Fruit fly (Drosophila melanogaster) whole organism, embryonic: Measurements from ENCODE around the gene Grasp65.
A peak's percentile ranks its signal among the peaks of the same experiment; 100 is the strongest.

Experiments used
- Abd-B ChIP-seq: fragments of 200-800 bp; sonication (Bioruptor generic); optimal IDR thresholded peaks from 2 replicates; lab custom pipeline; 2018; ENCODE audit warnings: missing biosample characterization, mild to moderate bottlenecking, missing genetic modification characterization, moderate library complexity
- B-H2 ChIP-seq: fragments of 200-800 bp; sonication (Bioruptor generic); optimal IDR thresholded peaks from 2 replicates; lab custom pipeline; 2018; ENCODE audit warnings: missing biosample characterization, mild to moderate bottlenecking, missing genetic modification characterization
- CG12155 ChIP-seq: fragments of 200-800 bp; sonication (Bioruptor generic); optimal IDR thresholded peaks from 3 replicates; lab custom pipeline; 2016; ENCODE audit warnings: missing biosample characterization, missing genetic modification characterization
- CG14050 ChIP-seq: fragments of 200-800 bp; sonication (Bioruptor generic); IDR thresholded peaks from 3 replicates; pipeline ENCODE4 v1.3.6; 2022; ENCODE audit warnings: missing biosample characterization, missing genetic modification characterization
- CG14441 ChIP-seq: fragments of 200-800 bp; sonication (Bioruptor generic); IDR thresholded peaks from 2 replicates; pipeline ENCODE4 v1.3.6; 2022; ENCODE audit warnings: missing biosample characterization, missing genetic modification characterization
- CG1602 ChIP-seq: fragments of 200-800 bp; sonication (Bioruptor generic); optimal IDR thresholded peaks from 3 replicates; lab custom pipeline; 2016; ENCODE audit warnings: missing biosample characterization, missing genetic modification characterization
- CG17802 ChIP-seq: fragments of 200-800 bp; sonication (Bioruptor generic); optimal IDR thresholded peaks from 2 replicates; lab custom pipeline; 2018; ENCODE audit warnings: missing biosample characterization, mild to moderate bottlenecking, missing genetic modification characterization, moderate library complexity
- CG1792 ChIP-seq: fragments of 200-800 bp; sonication (Bioruptor generic); optimal IDR thresholded peaks from 2 replicates; lab custom pipeline; 2016; ENCODE audit warnings: missing biosample characterization, missing genetic modification characterization
- CG2712 ChIP-seq: fragments of 200-800 bp; optimal IDR thresholded peaks from 3 replicates; lab custom pipeline; 2019; ENCODE audit warnings: missing biosample characterization, mild to moderate bottlenecking, missing genetic modification characterization, moderate library complexity
- CG30020 ChIP-seq: fragments of 200-800 bp; optimal IDR thresholded peaks from 2 replicates; lab custom pipeline; 2019; ENCODE audit warnings: missing biosample characterization, mild to moderate bottlenecking, missing genetic modification characterization, moderate library complexity
- CG31388 ChIP-seq: fragments of 200-800 bp; sonication (Bioruptor generic); optimal IDR thresholded peaks from 2 replicates; lab custom pipeline; 2016; ENCODE audit warnings: missing biosample characterization, missing genetic modification characterization
- CG32532 ChIP-seq: fragments of 200-800 bp; sonication (Bioruptor generic); IDR thresholded peaks from 2 replicates; pipeline ENCODE4 v1.3.6; 2022; ENCODE audit warnings: missing biosample characterization, missing genetic modification characterization
- CG33213 ChIP-seq: fragments of 200-800 bp; sonication (Bioruptor generic); optimal IDR thresholded peaks from 3 replicates; lab custom pipeline; 2016; ENCODE audit warnings: missing biosample characterization, missing genetic modification characterization
- CG34224 ChIP-seq: fragments of 200-800 bp; sonication (Bioruptor generic); IDR thresholded peaks from 3 replicates; pipeline ENCODE4 v1.3.6; 2022; ENCODE audit warnings: missing biosample characterization, missing genetic modification characterization; ENCODE audit not compliant: partially characterized antibody
- CG3838 ChIP-seq: fragments of 200-800 bp; sonication (Bioruptor generic); optimal IDR thresholded peaks from 3 replicates; lab custom pipeline; 2016; ENCODE audit warnings: missing biosample characterization, missing genetic modification characterization
- CG42726 ChIP-seq: fragments of 200-800 bp; sonication (Bioruptor generic); IDR thresholded peaks from 2 replicates; pipeline ENCODE4 v1.3.6; 2022; ENCODE audit warnings: missing biosample characterization, missing genetic modification characterization; ENCODE audit not compliant: partially characterized antibody
- CG4328 ChIP-seq: fragments of 200-800 bp; sonication (Bioruptor generic); optimal IDR thresholded peaks from 3 replicates; lab custom pipeline; 2017; ENCODE audit warnings: missing biosample characterization, missing genetic modification reagents, missing genetic modification characterization
- CG4707 ChIP-seq: fragments of 200-800 bp; sonication (Bioruptor generic); optimal IDR thresholded peaks from 2 replicates; lab custom pipeline; 2018; ENCODE audit warnings: missing biosample characterization, mild to moderate bottlenecking, missing genetic modification characterization, moderate library complexity
- CG4854 ChIP-seq: fragments of 200-800 bp; sonication (Bioruptor generic); optimal IDR thresholded peaks from 2 replicates; lab custom pipeline; 2016; ENCODE audit warnings: missing biosample characterization, missing genetic modification characterization, inconsistent platforms
- CG6654 ChIP-seq: fragments of 200-800 bp; sonication (Bioruptor generic); optimal IDR thresholded peaks from 2 replicates; lab custom pipeline; 2017; ENCODE audit warnings: missing biosample characterization, mild to moderate bottlenecking, missing genetic modification characterization
- CG6689 ChIP-seq: fragments of 200-800 bp; sonication (Bioruptor generic); IDR thresholded peaks from 2 replicates; pipeline ENCODE4 v1.3.6; 2022; ENCODE audit warnings: missing biosample characterization, missing genetic modification characterization
- CG7357 ChIP-seq: fragments of 200-800 bp; sonication (Bioruptor generic); IDR thresholded peaks from 3 replicates; pipeline ENCODE4 v1.3.6; 2022; ENCODE audit warnings: missing biosample characterization, missing genetic modification characterization
- CG7839 ChIP-seq: fragments of 200-800 bp; sonication (Bioruptor generic); optimal IDR thresholded peaks from 3 replicates; lab custom pipeline; 2018; ENCODE audit warnings: missing biosample characterization, mild to moderate bottlenecking, missing genetic modification characterization, moderate library complexity
- CG8388 ChIP-seq: fragments of 200-800 bp; sonication (Bioruptor generic); optimal IDR thresholded peaks from 2 replicates; lab custom pipeline; 2019; ENCODE audit warnings: missing biosample characterization, mild to moderate bottlenecking, missing genetic modification characterization, moderate library complexity
- Drgx ChIP-seq: fragments of 200-800 bp; sonication (Bioruptor generic); IDR thresholded peaks from 2 replicates; pipeline ENCODE4 v1.3.6; 2022; ENCODE audit warnings: missing biosample characterization, missing genetic modification characterization
- E2f1 ChIP-seq: fragments of 200-800 bp; sonication (Bioruptor generic); IDR thresholded peaks from 2 replicates; pipeline ENCODE4 v1.3.6; 2022; ENCODE audit warnings: missing biosample characterization, missing genetic modification characterization
- GATAe ChIP-seq: fragments of 200-800 bp; sonication (Bioruptor generic); conservative IDR thresholded peaks from 2 replicates; pipeline ENCODE4 v1.3.6; 2022; ENCODE audit warnings: missing biosample characterization, missing genetic modification characterization
- Lim3 ChIP-seq: fragments of 200-800 bp; sonication (Bioruptor generic); IDR thresholded peaks from 2 replicates; pipeline ENCODE4 v1.3.6; 2022; ENCODE audit warnings: missing biosample characterization, missing genetic modification characterization
- MESR4 ChIP-seq: fragments of 200-800 bp; sonication (Bioruptor generic); optimal IDR thresholded peaks from 2 replicates; lab custom pipeline; 2018; ENCODE audit warnings: missing biosample characterization, mild to moderate bottlenecking, missing genetic modification characterization, moderate library complexity
- NK7.1 ChIP-seq: fragments of 200-800 bp; sonication (Bioruptor generic); optimal IDR thresholded peaks from 3 replicates; lab custom pipeline; 2016; ENCODE audit warnings: missing biosample characterization, missing genetic modification characterization
- Xbp1 ChIP-seq: fragments of 200-800 bp; sonication (Bioruptor generic); optimal IDR thresholded peaks from 3 replicates; lab custom pipeline; 2016; ENCODE audit warnings: missing biosample characterization, mild to moderate bottlenecking, missing genetic modification characterization
- chinmo ChIP-seq: fragments of 200-800 bp; sonication (Bioruptor generic); IDR thresholded peaks from 4 replicates; pipeline ENCODE4 v1.3.6; 2022; ENCODE audit warnings: missing biosample characterization, missing genetic modification characterization; ENCODE audit not compliant: partially characterized antibody
- esg ChIP-seq: fragments of 200-800 bp; sonication (Bioruptor generic); conservative IDR thresholded peaks from 2 replicates; pipeline ENCODE4 v1.3.6; 2022; ENCODE audit warnings: missing biosample characterization, missing genetic modification characterization
- her ChIP-seq: fragments of 200-800 bp; sonication (Bioruptor generic); optimal IDR thresholded peaks from 2 replicates; lab custom pipeline; 2016; ENCODE audit warnings: missing biosample characterization, missing genetic modification characterization
- jigr1 ChIP-seq: fragments of 200-800 bp; sonication (Bioruptor generic); IDR thresholded peaks from 3 replicates; pipeline ENCODE4 v1.3.6; 2022; ENCODE audit warnings: missing biosample characterization, missing genetic modification characterization
- kay ChIP-seq: fragments of 200-800 bp; sonication (Bioruptor generic); optimal IDR thresholded peaks from 2 replicates; lab custom pipeline; 2016; ENCODE audit warnings: missing biosample characterization, missing genetic modification characterization
- ken ChIP-seq: fragments of 200-800 bp; sonication (Bioruptor generic); IDR thresholded peaks from 3 replicates; pipeline ENCODE4 v1.3.6; 2022; ENCODE audit warnings: missing biosample characterization, missing genetic modification characterization
- lilli ChIP-seq: fragments of 200-800 bp; sonication (Bioruptor generic); optimal IDR thresholded peaks from 3 replicates; lab custom pipeline; 2016; ENCODE audit warnings: missing biosample characterization, missing genetic modification characterization
- pfk ChIP-seq: fragments of 200-800 bp; sonication (Bioruptor generic); optimal IDR thresholded peaks from 2 replicates; lab custom pipeline; 2018; ENCODE audit warnings: missing biosample characterization, mild to moderate bottlenecking, missing genetic modification characterization, moderate library complexity
- sens ChIP-seq: fragments of 200-800 bp; sonication (Bioruptor generic); peaks from one replicate; lab custom pipeline; 2016; ENCODE audit warnings: missing biosample characterization, missing genetic modification characterization
- sob ChIP-seq: fragments of 200-800 bp; sonication (Bioruptor generic); IDR thresholded peaks from 2 replicates; pipeline ENCODE4 v1.3.6; 2022; ENCODE audit warnings: missing biosample characterization, missing genetic modification characterization
- stwl ChIP-seq: fragments of 200-800 bp; sonication (Bioruptor generic); optimal IDR thresholded peaks from 3 replicates; lab custom pipeline; 2018; ENCODE audit warnings: missing biosample characterization, mild to moderate bottlenecking, missing genetic modification characterization, moderate library complexity
- tap ChIP-seq: fragments of 200-800 bp; optimal IDR thresholded peaks from 3 replicates; lab custom pipeline; 2019; ENCODE audit warnings: missing biosample characterization, mild to moderate bottlenecking, missing genetic modification characterization, moderate library complexity
- toy ChIP-seq: fragments of 200-800 bp; sonication (Bioruptor generic); IDR thresholded peaks from 2 replicates; pipeline ENCODE4 v1.3.6; 2022; ENCODE audit warnings: missing biosample characterization, missing genetic modification characterization
- trem ChIP-seq: fragments of 200-800 bp; optimal IDR thresholded peaks from 3 replicates; lab custom pipeline; 2019; ENCODE audit warnings: missing biosample characterization, mild to moderate bottlenecking, missing genetic modification characterization, moderate library complexity
- trh ChIP-seq: fragments of 200-800 bp; sonication (Bioruptor generic); optimal IDR thresholded peaks from 2 replicates; lab custom pipeline; 2016; ENCODE audit warnings: missing biosample characterization, missing genetic modification characterization
- tx ChIP-seq: fragments of 200-800 bp; sonication (Bioruptor generic); optimal IDR thresholded peaks from 2 replicates; lab custom pipeline; 2016; ENCODE audit warnings: missing biosample characterization, missing genetic modification characterization
- yki ChIP-seq: fragments of >200 bp; optimal IDR thresholded peaks from 3 replicates; lab custom pipeline; 2018
- zen ChIP-seq: fragments of 200-800 bp; sonication (Bioruptor generic); optimal IDR thresholded peaks from 3 replicates; lab custom pipeline; 2018; ENCODE audit warnings: missing biosample characterization, mild to moderate bottlenecking, missing genetic modification characterization, moderate library complexity

The Grasp65 gene

DNA sequence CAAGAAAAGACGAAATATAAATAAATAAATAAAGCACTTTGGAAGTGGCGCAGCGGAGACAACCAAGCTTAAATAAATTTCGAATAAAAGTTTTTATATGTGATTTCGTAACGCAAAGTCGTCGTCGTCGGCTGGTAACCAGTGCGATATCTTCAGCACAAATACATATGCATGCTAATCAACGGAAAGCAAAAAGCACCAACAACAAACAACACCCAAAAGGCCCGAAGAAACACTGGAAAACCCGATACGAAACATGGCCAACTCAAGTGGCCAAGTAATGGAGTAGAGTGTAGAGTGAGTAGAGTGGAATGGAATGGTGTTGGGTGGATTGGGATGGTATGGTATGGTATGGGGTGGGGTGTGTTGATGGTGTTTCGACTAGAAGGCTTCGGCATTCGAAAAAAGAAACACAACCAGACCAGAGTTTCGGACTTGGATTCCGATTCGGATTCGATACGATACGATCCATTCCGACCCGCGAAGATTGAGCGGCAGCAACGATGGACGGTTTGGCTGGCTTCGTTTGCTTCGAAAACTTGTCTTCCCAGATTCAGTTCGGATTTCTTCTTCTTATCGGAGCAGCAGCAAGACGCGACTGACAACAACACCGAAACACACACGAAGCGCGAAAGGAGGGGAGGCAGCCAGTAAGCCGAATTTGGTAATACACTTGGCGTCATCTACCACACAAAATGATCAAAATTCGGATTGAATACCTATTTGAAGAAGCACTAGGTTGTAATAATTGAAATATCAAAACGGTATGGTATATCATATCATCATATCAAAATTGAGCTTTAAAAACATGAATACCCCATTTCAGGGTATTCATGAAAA is 22.0 kb upstream of the Grasp65 start (continued):
- TF ChIP-seq pfk (GFP tag; lab: Kevin White, UChicago) (peak; percentile 74), sens (GFP tag; lab: Kevin White, UChicago) (peak; percentile 99), CG1792 (GFP tag; lab: Kevin White, UChicago) (peak; percentile 75), CG8388 (peak; percentile 91), CG4854 (peak; percentile 79), Abd-B (peak; percentile 90), NK7.1 (peak; percentile 92), Lim3 (GFP tag; lab: Robert Waterston, UW) (peak; percentile 92; the same call in 1 of the 2 replicates), Drgx (GFP tag; lab: Robert Waterston, UW) (peak; percentile 94), tx (GFP tag; lab: Kevin White, UChicago) (peak; percentile 96), CG3838 (GFP tag; lab: Kevin White, UChicago) (peak; percentile 90), CG7357 (peak; percentile 89), trem (tag; lab: Kevin White, UChicago) (peak; percentile 81), zen (peak; percentile 77), CG12155 (GFP tag; lab: Kevin White, UChicago) (peak; percentile 95), CG31388 (GFP tag; lab: Kevin White, UChicago) (peak; percentile 60), tap (peak; percentile 79), chinmo (0 out of 4 replicates have a peak, but pooled peaks have one; percentile 71), CG42726 (GFP tag; lab: Robert Waterston, UW) (no peak), CG32532 (GFP tag; lab: Robert Waterston, UW) (peak; percentile 96), B-H2 (GFP tag; lab: Kevin White, UChicago) (peak; percentile 50), kay (GFP tag; lab: Kevin White, UChicago) (peak; percentile 91), ken (peak; percentile 95), esg (GFP tag; lab: Robert Waterston, UW) (peak; percentile 95), CG33213 (GFP tag; lab: Kevin White, UChicago) (peak; percentile 92), GATAe (GFP tag; lab: Robert Waterston, UW) (peak; percentile 77), CG34224 (no peak), CG2712 (tag; lab: Kevin White, UChicago) (peak; percentile 90), toy (GFP tag; lab: Robert Waterston, UW) (peak; percentile 86), CG14050 (GFP tag; lab: Robert Waterston, UW) (peak; percentile 93), CG4328 (GFP tag; lab: Kevin White, UChicago) (peak; percentile 53), yki (lab: Kevin White, UChicago) (no peak), jigr1 (no peak; the same call in 1 of the 3 replicates), CG7839 (tag; lab: Kevin White, UChicago) (peak; percentile 97), CG1602 (peak; percentile 91), stwl (tag; lab: Kevin White, UChicago) (peak; percentile 11), lilli (GFP tag; lab: Kevin White, UChicago) (peak; percentile 97), CG6654 (GFP tag; lab: Kevin White, UChicago) (peak; percentile 82), E2f1 (peak; percentile 91), sob (GFP tag; lab: Robert Waterston, UW) (peak; percentile 95), CG4707 (GFP tag; lab: Kevin White, UChicago) (peak; percentile 86), MESR4 (GFP tag; lab: Kevin White, UChicago) (peak; percentile 49), Xbp1 (GFP tag; lab: Kevin White, UChicago) (peak; percentile 96), CG17802 (tag; lab: Kevin White, UChicago) (peak; percentile 65), CG30020 (tag; lab: Kevin White, UChicago) (peak; percentile 64), trh (GFP tag; lab: Kevin White, UChicago) (peak; percentile 84), CG6689 (peak; percentile 93), CG14441 (GFP tag; lab: Robert Waterston, UW) (peak; percentile 89), her (GFP tag; lab: Kevin White, UChicago) (peak; percentile 96)
